Fruit fly (Drosophila melanogaster): ENCODE results near the gene CG12316.

Gene CG12316

DNA sequence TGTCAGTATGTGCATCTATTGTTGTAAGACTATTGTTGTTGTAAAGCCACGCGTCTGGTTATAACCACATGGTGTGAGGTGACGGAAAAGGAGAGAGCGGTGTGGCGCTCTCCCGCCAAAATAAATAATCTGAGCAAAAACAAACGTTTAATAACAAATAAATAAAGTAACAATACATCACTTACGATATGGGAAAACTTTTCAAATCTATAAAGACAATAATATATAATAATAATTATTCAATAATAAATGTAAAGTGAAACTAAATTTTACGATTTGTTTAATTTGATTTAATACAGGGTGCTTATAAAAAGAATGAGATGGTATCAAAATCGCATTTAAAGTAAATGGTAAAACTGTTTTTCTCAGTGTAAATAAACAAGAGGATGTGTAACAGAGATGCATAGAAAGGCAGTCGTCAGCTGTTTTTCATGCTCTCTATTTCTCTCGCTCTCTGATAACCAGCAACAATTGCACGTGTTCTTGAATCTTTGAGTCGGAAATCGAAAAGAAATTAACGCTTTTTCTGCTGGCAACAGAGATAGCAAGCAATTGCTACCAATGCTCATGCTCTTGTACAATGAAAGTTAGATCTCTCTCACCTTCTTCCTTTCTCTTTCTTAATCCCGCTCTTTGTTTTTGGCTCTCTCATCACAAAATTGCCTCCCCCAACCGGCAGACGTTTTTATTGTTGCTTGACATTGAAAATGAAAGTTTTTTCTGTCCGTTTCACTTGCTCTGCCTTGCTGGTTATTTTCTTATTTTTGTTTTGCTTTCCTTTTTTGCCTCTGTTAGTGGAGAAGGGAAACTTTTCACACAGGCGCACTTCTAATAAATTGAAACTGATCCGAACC, 37.8 kb downstream of the CG12316 start (continued):
- peak; percentile 76 for TF ChIP-seq CG2116 (GFP tag; optimal IDR thresholded peaks at IDR 0.05)
- peak; percentile 34 for TF ChIP-seq CG8281 (tag; optimal IDR thresholded peaks at IDR 0.05)
- no peak for TF ChIP-seq knrl (GFP tag; IDR thresholded peaks at IDR 0.05; ENCODE audit: partially characterized antibody)
- TF ChIP-seq croc (GFP tag; conservative IDR thresholded peaks at IDR 0.05), result peak; percentile 82
- no peak for TF ChIP-seq chn (GFP tag; optimal IDR thresholded peaks at IDR 0.05)
- TF ChIP-seq CG17829 (tag; optimal IDR thresholded peaks at IDR 0.05), result peak; percentile 97
- TF ChIP-seq NfI (GFP tag; optimal IDR thresholded peaks at IDR 0.05), result peak; percentile 51
- TF ChIP-seq CG4617 (GFP tag; optimal IDR thresholded peaks at IDR 0.05; ENCODE audit: borderline replicate concordance), result no peak
- TF ChIP-seq CG9876 (GFP tag; optimal IDR thresholded peaks at IDR 0.05), result no peak
- TF ChIP-seq trem (tag; optimal IDR thresholded peaks at IDR 0.05), result peak; percentile 95
- peak; percentile 38 for TF ChIP-seq pnt (GFP tag; optimal IDR thresholded peaks at IDR 0.05)
- peak; percentile 82 for TF ChIP-seq CG4328 (GFP tag; optimal IDR thresholded peaks at IDR 0.05)
- TF ChIP-seq Asciz (GFP tag; optimal IDR thresholded peaks at IDR 0.05), result peak; percentile 84
- no peak for TF ChIP-seq fu2 (GFP tag; optimal IDR thresholded peaks at IDR 0.05)
- TF ChIP-seq sens-2 (GFP tag; IDR thresholded peaks at IDR 0.05), result 0 out of 2 replicates have a peak, but pooled peaks have one; percentile 5
- TF ChIP-seq bbx (GFP tag; IDR thresholded peaks at IDR 0.05; ENCODE audit: partially characterized antibody), result no peak
- peak; percentile 86 for TF ChIP-seq grau (tag; optimal IDR thresholded peaks at IDR 0.05)
- TF ChIP-seq CG2712 (tag; optimal IDR thresholded peaks at IDR 0.05), result peak; percentile 97
- TF ChIP-seq danr (GFP tag; IDR thresholded peaks at IDR 0.05), result no peak; the same call in 1 of the 2 replicates
- peak; percentile 78 for TF ChIP-seq exex (tag; optimal IDR thresholded peaks at IDR 0.05)
- TF ChIP-seq CG32532 (GFP tag; IDR thresholded peaks at IDR 0.05), result peak; percentile 89
- no peak for TF ChIP-seq btn (GFP tag; optimal IDR thresholded peaks at IDR 0.05)
- TF ChIP-seq D19A (tag; optimal IDR thresholded peaks at IDR 0.05), result peak; percentile 85
- TF ChIP-seq eyg (GFP tag; optimal IDR thresholded peaks at IDR 0.05), result peak; percentile 9
- TF ChIP-seq cg (GFP tag; optimal IDR thresholded peaks at IDR 0.05), result no peak
- TF ChIP-seq emc (GFP tag; optimal IDR thresholded peaks at IDR 0.05), result no peak
- TF ChIP-seq NK7.1 (GFP tag; optimal IDR thresholded peaks at IDR 0.05), result peak; percentile 58
- no peak for TF ChIP-seq amos (GFP tag; IDR thresholded peaks at IDR 0.05; ENCODE audit: partially characterized antibody)
- TF ChIP-seq kni (GFP tag; optimal IDR thresholded peaks at IDR 0.05), result peak; percentile 91
- TF ChIP-seq Bteb2 (GFP tag; optimal IDR thresholded peaks at IDR 0.05), result no peak
- TF ChIP-seq CG10366 (GFP tag; IDR thresholded peaks at IDR 0.05), result peak; percentile 64
- no peak for TF ChIP-seq Dp (GFP tag; optimal IDR thresholded peaks at IDR 0.05)
- TF ChIP-seq CG3281 (GFP tag; optimal IDR thresholded peaks at IDR 0.05), result peak; percentile 92
- peak; percentile 83 for TF ChIP-seq CoRest (tag; optimal IDR thresholded peaks at IDR 0.05)
- TF ChIP-seq Mes4 (GFP tag; optimal IDR thresholded peaks at IDR 0.05), result no peak
- TF ChIP-seq Optix (GFP tag; IDR thresholded peaks at IDR 0.05), result no peak
- TF ChIP-seq Deaf1 (tag; optimal IDR thresholded peaks at IDR 0.05), result peak; percentile 66
- TF ChIP-seq usp (GFP tag; optimal IDR thresholded peaks at IDR 0.05), result no peak
- peak; percentile 54 for TF ChIP-seq CG12219 (GFP tag; optimal IDR thresholded peaks at IDR 0.05)
- no peak for TF ChIP-seq CG13624 (GFP tag; optimal IDR thresholded peaks at IDR 0.05)
- TF ChIP-seq CG3407 (GFP tag; optimal IDR thresholded peaks at IDR 0.05), result peak; percentile 79
- no peak for TF ChIP-seq shn (GFP tag; optimal IDR thresholded peaks at IDR 0.05)
- no peak for TF ChIP-seq hb (GFP tag; IDR thresholded peaks at IDR 0.05; ENCODE audit: partially characterized antibody)
- peak; percentile 34 for TF ChIP-seq CG8290 (GFP tag; optimal IDR thresholded peaks at IDR 0.05)
- TF ChIP-seq CG8290 (tag; optimal IDR thresholded peaks at IDR 0.05), result no peak
- peak; percentile 91; the same call in 2 of the 3 replicates for TF ChIP-seq gce (GFP tag; IDR thresholded peaks at IDR 0.05)
- TF ChIP-seq Myb (GFP tag; optimal IDR thresholded peaks at IDR 0.05), result no peak
- TF ChIP-seq CG14014 (GFP tag; IDR thresholded peaks at IDR 0.05), result peak; percentile 70; the same call in 1 of the 2 replicates
- no peak for TF ChIP-seq dm (GFP tag; optimal IDR thresholded peaks at IDR 0.05)
